Worm (Caenorhabditis elegans) whole organism, L4/young adult: Measurements from ENCODE around the gene nhr-25.

ENCODE experiments used
- W03F9.2 ChIP-seq: fragments of 150-350 bp; optimal IDR thresholded peaks from 2 replicates; lab custom pipeline; 2014; ENCODE audit warnings: missing biosample characterization, missing genetic modification characterization
- dao-5 ChIP-seq: sonication (generic microtip); optimal IDR thresholded peaks from 2 replicates; lab custom pipeline; 2016; ENCODE audit warnings: missing genotype, missing genetic modification characterization, moderate library complexity, missing compliant biosample characterization
- him-1 ChIP-seq: sonication (generic microtip); optimal IDR thresholded peaks from 2 replicates; lab custom pipeline; 2016; ENCODE audit warnings: missing genotype, missing genetic modification reagents, missing genetic modification characterization, missing compliant biosample characterization

The nhr-25 gene

DNA sequence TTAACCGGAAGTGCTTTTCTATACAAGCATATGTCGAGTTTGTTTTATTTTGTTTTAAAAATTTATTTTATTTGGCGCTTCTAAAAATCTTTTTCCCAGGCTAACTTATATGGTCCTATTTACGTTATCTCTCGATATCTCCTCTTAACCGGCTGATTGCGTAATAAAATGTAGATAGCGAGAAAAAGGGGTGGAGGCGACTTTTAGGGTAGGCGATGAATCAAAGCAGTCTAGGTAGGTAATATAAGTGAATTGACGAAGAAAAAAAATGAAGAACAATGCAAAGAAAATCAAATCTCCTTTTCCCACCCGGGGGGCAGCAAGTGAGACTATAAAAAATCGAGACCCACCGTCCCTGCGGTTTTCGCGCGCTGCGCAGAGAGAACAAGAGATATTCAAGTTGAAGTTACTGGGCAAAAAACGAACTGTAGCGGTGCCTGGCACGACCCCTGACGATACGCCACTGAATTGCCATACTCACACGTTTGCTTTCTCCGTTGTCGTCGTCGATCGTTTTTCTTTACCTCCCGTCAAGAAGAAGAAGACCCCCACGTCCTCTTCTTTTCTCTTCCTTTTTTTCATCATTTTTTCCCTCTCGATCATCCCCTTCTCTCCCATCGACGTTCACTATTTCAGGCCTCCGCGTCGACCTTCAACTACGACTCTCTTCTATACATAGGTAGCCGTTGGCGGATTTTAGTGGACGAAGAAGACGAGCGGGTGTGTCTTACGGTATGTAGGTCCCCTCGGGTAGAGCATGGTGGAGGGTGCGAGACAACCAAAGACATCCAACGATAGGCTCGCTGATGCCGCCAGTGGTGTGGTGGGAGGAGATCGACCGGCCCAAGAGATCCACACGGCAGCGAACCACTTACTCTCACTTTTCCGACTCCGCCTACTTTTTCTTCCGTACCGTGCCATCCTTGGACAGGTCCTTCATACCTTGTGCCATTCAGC is at the start of gene nhr-25:
TSS of gene nhr-25 (plus strand) at position 637 of the 957 bp plus-strand sequence.
- TF ChIP-seq him-1 (tag; lab: Kevin White, UChicago) = no peak

DNA sequence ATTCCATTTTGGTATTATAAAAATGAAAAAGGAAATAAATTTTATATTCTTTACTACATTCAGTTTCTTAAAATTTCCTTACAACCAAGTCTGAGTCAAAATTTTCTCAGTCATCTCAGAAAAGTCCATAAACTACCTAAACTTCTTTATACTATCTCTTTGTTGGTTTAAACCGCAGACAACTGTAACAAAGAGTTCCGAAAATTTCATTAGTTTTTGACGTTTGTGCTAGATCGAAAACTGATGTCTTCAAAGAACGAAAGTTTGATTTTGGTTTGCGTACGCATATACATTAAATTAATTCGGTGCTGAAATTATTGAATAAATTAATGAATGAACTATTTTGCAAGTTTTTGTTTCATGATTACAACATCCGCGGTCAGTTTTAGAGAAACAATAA is 49.4 kb upstream of the nhr-25 start:
- TF ChIP-seq W03F9.2 (tag; lab: Kevin White, UChicago) = no peak
- TF ChIP-seq dao-5 (tag; lab: Kevin White, UChicago) = no peak
- no peak for TF ChIP-seq him-1 (tag; lab: Kevin White, UChicago)

DNA sequence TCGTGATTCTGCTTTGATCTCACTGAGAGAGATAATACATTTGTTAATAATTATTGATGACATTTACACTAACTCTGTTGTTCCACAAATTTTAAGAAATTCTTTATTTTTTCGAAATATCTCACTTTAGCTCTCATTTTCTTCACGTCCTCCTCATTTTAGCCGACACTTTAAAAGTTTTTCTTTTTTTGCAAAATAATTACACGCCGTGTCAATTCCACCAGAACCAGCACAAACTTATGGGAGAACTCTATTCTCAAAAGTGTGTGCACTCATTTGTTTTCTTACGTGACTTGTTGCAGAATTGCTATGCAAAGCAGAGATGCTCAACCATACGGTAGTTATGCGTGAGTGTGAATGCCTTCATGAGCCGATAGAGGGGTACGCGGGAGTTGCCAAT is 43.1 kb upstream of the nhr-25 start, which contains the start of gene frpr-2:
TSS of gene frpr-2 (plus strand) at position 301 of the 400 bp plus-strand sequence.
- TF ChIP-seq W03F9.2 (tag; lab: Kevin White, UChicago) (no peak), him-1 (tag; lab: Kevin White, UChicago) (no peak), dao-5 (tag; lab: Kevin White, UChicago) (no peak)

- TF ChIP-seq W03F9.2 (tag; lab: Kevin White, UChicago) (peak; percentile 64), dao-5 (tag; lab: Kevin White, UChicago) (no peak), him-1 (tag; lab: Kevin White, UChicago) (no peak)
Measured at ce11 chrX:12975595-12976089, 32.7 kb upstream of the nhr-25 start, which contains the start of gene ppk-3. TSS of gene ppk-3 (minus strand) at chrX:12975645.

DNA sequence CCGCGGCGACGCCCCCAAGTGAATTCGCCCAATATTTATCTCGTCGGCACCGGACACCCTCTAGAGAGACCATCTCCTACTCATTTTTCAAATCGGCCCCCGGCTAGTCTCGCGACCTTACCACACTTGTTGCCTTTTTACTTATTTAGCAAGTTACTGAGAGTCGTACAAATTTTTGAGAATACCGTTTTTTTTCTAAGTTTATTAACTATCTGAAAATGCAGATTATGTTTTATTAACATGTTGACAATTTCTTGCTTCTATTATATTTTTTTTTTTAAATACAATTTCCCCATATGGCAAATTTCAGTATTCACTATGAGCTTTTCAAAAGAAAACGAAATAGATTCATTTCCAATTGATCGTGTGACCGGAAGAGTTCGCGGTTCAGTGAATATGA is 31.5 kb upstream of the nhr-25 start, which contains the start of the genes F11C1.4 and F11C1.10:
TSS of gene F11C1.4 (plus strand) at position 301 of the 400 bp plus-strand sequence.
TSS of gene F11C1.10 (plus strand) at position 309 of the 400 bp plus-strand sequence.
- TF ChIP-seq W03F9.2 (tag; lab: Kevin White, UChicago) (no peak), him-1 (tag; lab: Kevin White, UChicago) (no peak), dao-5 (tag; lab: Kevin White, UChicago) (no peak)

DNA sequence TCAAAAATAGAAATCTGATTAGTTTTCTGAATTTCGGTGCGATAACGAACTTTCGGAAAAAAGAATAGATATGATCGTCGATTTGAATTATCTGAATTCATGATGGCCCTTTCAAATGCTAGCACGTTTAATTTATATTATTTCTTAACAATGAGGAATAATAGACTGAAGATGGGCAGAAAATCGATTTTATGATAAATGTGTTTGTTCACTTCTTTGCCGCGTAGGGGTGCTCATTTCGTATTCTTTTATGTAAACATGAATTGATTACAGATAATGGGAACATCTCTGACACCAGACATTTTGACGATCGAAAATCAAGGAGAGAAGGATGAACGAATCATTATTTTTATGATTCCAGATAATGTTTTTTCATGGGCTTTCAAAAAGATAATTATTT is 30.8 kb upstream of the nhr-25 start, which contains the start of gene F11C1.9:
TSS of gene F11C1.9 (minus strand) at position 101 of the 400 bp plus-strand sequence.
- TF ChIP-seq W03F9.2 (tag; lab: Kevin White, UChicago) (no peak), him-1 (tag; lab: Kevin White, UChicago) (no peak), dao-5 (tag; lab: Kevin White, UChicago) (no peak)

ce11 chrX:12978569-12978968 is 29.7 kb upstream of the nhr-25 start:
- TF ChIP-seq W03F9.2 (tag; lab: Kevin White, UChicago) (no peak), dao-5 (tag; lab: Kevin White, UChicago) (no peak), him-1 (tag; lab: Kevin White, UChicago) (no peak)

DNA sequence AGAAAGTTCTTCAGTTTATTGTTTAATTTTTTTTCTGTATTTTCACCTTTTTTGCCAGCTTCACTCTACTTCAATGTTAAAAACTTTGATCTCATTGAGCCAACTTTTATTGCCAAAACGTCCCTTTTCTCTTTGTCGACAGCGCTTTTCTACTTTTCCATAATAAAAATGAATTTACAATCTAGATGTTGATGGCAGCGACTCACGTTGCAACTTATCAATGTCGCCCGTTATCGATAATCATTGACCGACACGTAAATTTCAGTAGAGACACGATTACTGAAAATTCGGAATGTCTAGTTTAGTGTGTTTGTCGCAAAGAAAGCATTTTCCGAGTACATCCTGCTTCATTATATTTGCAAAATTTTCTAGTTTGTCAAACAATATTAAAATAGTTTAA is 28.5 kb upstream of the nhr-25 start:
- TF ChIP-seq W03F9.2 (tag; lab: Kevin White, UChicago) = no peak
- TF ChIP-seq him-1 (tag; lab: Kevin White, UChicago) = no peak
- TF ChIP-seq dao-5 (tag; lab: Kevin White, UChicago) = no peak

DNA sequence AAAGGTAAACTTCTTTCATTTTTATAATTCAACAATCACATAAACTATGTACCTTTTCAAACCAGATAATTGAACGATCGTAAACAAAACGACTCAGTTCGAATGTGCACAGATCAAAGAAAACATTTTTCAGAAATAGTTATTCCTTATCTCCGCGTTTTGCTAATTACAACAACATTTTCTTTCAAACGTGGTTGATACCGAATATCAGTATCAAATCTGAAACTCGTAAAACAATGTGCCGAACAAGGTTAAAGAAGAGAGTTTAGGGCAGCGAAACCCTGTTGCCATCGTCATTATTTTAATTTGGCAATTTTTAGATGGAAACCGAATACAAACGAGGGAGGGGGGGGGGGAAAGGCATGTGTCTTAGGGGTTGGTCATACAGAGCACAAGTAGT is 26.9 kb upstream of the nhr-25 start, which contains the start of gene scav-4:
TSS of gene scav-4 (plus strand) at position 383 of the 400 bp plus-strand sequence.
- TF ChIP-seq W03F9.2 (tag; lab: Kevin White, UChicago) = no peak

ce11 chrX:12982725-12983124 is 25.6 kb upstream of the nhr-25 start:
- TF ChIP-seq W03F9.2 (tag; lab: Kevin White, UChicago) (no peak), him-1 (tag; lab: Kevin White, UChicago) (no peak), dao-5 (tag; lab: Kevin White, UChicago) (no peak)

- no peak for TF ChIP-seq dao-5 (tag; lab: Kevin White, UChicago)
- no peak for TF ChIP-seq W03F9.2 (tag; lab: Kevin White, UChicago)
- no peak for TF ChIP-seq him-1 (tag; lab: Kevin White, UChicago)
Measured at ce11 chrX:12987119-12987518, 21.2 kb upstream of the nhr-25 start, which contains the start of gene mff-1. TSS of gene mff-1 (minus strand) at chrX:12987219.

DNA sequence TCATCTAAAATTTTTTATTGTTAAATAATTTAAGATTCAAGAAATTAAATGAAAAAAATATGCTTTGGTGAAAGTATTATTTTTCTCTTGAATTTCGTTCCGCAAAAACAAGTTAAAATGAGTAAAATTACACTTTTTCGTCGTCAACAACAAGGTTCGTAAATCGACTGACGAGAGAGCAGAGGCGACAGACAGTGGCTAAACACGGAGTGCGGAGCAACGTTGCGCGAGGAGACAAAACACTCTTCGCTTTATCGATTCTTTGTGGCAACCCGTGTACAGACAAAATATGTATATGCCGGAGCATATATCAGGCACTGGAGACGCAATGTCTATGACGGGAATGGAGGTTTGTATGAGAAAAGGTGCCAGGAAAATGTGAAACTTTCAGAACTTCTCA is 19.1 kb upstream of the nhr-25 start, which contains the start of gene F11C1.7:
TSS of gene F11C1.7 (plus strand) at position 140 of the 400 bp plus-strand sequence.
- TF ChIP-seq him-1 (tag; lab: Kevin White, UChicago) (no peak), W03F9.2 (tag; lab: Kevin White, UChicago) (no peak), dao-5 (tag; lab: Kevin White, UChicago) (no peak)
